Worm (Caenorhabditis elegans) whole organism, dauer: ENCODE results near the gene bath-3.
"Not testable (repeated sequence)": the region's sequence is repeated elsewhere in the genome, so short reads cannot be mapped to it uniquely, and the experiment has no call there.

Experiments used
- unc-62 ChIP-seq: sonication (generic microtip); optimal IDR thresholded peaks from 2 replicates; lab custom pipeline; 2017; ENCODE audit warnings: missing biosample characterization, missing genetic modification reagents, missing genetic modification characterization

bath-3 gene

ce11 chrII:2030367-2030766, at the start of gene bath-3:
TSS of gene bath-3 (minus strand) at chrII:2030467.
- TF ChIP-seq unc-62, result no peak

ce11 chrII:2076467-2076866, 46.2 kb upstream of the bath-3 start:
- no peak for TF ChIP-seq unc-62

- no peak for TF ChIP-seq unc-62
These were observed 45.2 kb upstream of the bath-3 start, which contains the start of gene F07E5.8 for ce11 chrII:2075513-2075912. TSS of gene F07E5.8 (minus strand) at chrII:2075613.

DNA sequence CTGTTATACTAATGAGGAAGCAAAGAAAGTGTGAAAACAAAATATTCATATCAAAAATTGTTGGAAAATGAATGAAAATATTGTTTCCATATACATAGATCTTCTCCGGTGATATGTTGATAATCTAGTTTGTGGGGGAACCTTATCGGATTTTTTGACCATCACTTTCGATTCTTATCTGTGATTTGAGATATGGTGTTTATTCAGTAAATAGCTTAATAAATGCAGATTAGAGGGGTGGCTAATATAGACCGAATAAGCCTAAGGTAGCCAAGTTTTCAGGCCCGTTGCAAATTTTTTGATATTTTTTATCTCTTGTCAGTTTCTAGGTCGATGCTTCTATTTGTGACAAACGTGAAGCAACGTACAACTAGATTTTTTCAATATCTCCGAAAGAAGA, 41.2 kb upstream of the bath-3 start, which contains the start of gene F07E5.7:
TSS of gene F07E5.7 (minus strand) at position 101 of the 400 bp plus-strand sequence.
- no peak for TF ChIP-seq unc-62

- TF ChIP-seq unc-62, result not testable (repeated sequence)
These were observed 37.3 kb upstream of the bath-3 start, which contains the start of gene F07E5.12 for ce11 chrII:2067451-2068021. TSS of gene F07E5.12 (plus strand) at chrII:2067971.

- no peak for TF ChIP-seq unc-62
These were observed 34.2 kb upstream of the bath-3 start, which contains the start of gene fbxb-6 for ce11 chrII:2064497-2064896. TSS of gene fbxb-6 (plus strand) at chrII:2064797.

ce11 chrII:2063989-2064388, 33.7 kb upstream of the bath-3 start, which contains the start of gene F07E5.13:
TSS of gene F07E5.13 (minus strand) at chrII:2064089.
- TF ChIP-seq unc-62, result no peak

DNA sequence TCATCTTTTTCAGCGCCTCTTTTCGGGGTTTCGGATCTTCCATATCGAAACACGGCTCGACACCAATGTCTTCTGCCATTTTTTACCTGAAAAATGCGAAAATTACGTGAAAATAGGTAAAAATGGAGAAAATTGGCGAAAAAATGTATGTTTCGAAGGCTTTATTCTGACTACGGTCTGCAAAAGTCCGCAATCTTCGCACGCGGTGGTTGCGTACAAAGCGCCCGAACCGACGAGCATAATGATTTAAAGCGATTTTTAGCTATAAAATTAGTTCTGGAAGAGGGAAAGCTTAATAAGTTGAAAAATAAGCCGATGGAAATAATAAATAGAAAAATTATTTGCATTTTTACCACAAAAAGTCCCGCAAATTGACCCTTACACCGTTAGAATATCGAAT, 28.7 kb upstream of the bath-3 start, which contains the start of gene F07E5.5:
TSS of gene F07E5.5 (minus strand) at position 86 of the 400 bp plus-strand sequence.
- no peak for TF ChIP-seq unc-62

ce11 chrII:2051372-2051771, 21.1 kb upstream of the bath-3 start, which contains the start of gene fbxb-35:
TSS of gene fbxb-35 (plus strand) at chrII:2051672.
- TF ChIP-seq unc-62, result no peak

- TF ChIP-seq unc-62, result not testable (repeated sequence)
These were observed 16.3 kb upstream of the bath-3 start, which contains the start of gene math-1 for ce11 chrII:2046556-2046955. TSS of gene math-1 (minus strand) at chrII:2046656.

- no peak for TF ChIP-seq unc-62
These were observed 15.2 kb upstream of the bath-3 start, which contains the start of gene bath-24 for ce11 chrII:2045505-2045904. TSS of gene bath-24 (minus strand) at chrII:2045605.

- no peak for TF ChIP-seq unc-62
These were observed 12.2 kb upstream of the bath-3 start, which contains the start of gene bath-20 for ce11 chrII:2042447-2042846. TSS of gene bath-20 (minus strand) at chrII:2042547.

ce11 chrII:2039288-2039687, 9.0 kb upstream of the bath-3 start, which contains the start of gene bath-19:
TSS of gene bath-19 (minus strand) at chrII:2039388.
- no peak for TF ChIP-seq unc-62

DNA sequence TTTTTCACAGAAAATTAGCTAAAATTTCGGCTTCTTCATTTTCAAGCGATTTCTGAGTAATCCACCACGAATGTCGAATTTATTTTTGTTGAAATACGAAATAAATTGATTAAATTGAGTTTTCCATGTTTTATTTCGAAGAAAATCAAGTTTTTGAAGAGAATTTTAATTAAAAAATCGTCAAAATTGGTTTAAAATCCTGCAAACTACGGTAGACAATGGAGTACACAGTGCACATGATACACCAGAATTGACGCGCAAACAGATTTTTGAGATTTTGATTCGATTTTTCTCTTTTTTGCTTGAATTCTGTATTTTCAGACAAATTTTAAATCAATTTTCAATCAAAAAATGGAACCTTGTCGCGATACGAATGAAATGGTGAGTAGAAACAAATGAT, 3.0 kb upstream of the bath-3 start, which contains the start of gene F59H6.14:
TSS of gene F59H6.14 (plus strand) at position 301 of the 400 bp plus-strand sequence.
- no peak for TF ChIP-seq unc-62

DNA sequence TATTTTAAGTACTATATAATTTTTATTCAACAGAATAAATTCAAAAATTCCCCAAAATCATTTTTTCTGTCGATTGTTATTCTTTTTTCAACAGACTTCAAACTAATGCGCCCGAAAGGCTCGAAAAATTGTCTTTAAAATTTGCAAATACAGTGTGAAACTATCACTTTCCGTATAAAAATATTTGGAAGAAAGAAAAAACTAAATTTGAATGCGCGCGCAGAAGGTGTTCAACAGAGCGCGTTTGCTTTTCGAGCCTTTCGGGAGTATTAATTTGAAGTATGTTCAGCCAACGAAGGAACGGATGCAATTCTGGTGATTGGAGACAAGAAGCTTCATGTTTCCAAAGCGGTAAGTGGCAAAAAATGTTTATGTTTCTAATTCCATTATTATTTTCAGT, 2.0 kb upstream of the bath-3 start, which contains the start of gene btb-4:
TSS of gene btb-4 (plus strand) at position 35 of the 400 bp plus-strand sequence.
- not testable (repeated sequence) for TF ChIP-seq unc-62

ce11 chrII:2031852-2032251, 1.6 kb upstream of the bath-3 start, which contains the start of gene bath-5:
TSS of gene bath-5 (minus strand) at chrII:2031952.
- no peak for TF ChIP-seq unc-62

- no peak for TF ChIP-seq unc-62
These were observed 1.6 kb downstream of the bath-3 start, which contains the start of gene bath-1 for ce11 chrII:2028712-2029111. TSS of gene bath-1 (minus strand) at chrII:2028812.

DNA sequence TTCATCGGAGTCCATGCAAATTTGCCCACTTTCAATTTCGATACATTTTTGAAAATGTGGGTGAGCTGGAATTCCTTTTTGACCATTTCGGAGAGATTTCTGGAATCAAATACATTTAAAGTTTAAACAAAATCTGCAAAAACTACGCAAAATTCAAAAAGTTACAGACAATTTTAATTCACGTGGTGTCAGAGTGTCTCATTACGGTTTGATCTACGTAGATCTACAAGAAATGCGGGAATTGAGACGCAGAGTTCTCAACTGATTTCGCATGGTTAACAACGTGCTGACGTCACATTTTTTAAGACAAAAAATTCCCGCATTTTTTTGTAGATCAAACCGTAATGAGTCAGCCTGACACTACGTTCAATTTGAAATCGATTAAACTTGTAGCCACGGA, 3.7 kb downstream of the bath-3 start, which contains the start of gene bath-21:
TSS of gene bath-21 (minus strand) at position 101 of the 400 bp plus-strand sequence.
- no peak for TF ChIP-seq unc-62
